Fruit fly (Drosophila melanogaster) whole organism, embryonic: ENCODE results near the gene ClC-c.
A peak's percentile ranks its signal among the peaks of the same experiment; 100 is the strongest.

ENCODE experiments used
- Atf6 ChIP-seq: fragments of 200-800 bp; sonication (Bioruptor generic); IDR thresholded peaks from 2 replicates; pipeline ENCODE4 v1.3.6; 2022; ENCODE audit warnings: missing biosample characterization, missing genetic modification characterization
- Bgb ChIP-seq: fragments of 200-800 bp; sonication (Bioruptor generic); IDR thresholded peaks from 2 replicates; pipeline ENCODE4 v1.3.6; 2022; ENCODE audit warnings: missing biosample characterization, missing genetic modification characterization; ENCODE audit not compliant: partially characterized antibody
- CG1832 ChIP-seq: fragments of 200-800 bp; sonication (Bioruptor generic); optimal IDR thresholded peaks from 2 replicates; lab custom pipeline; 2017; ENCODE audit warnings: missing biosample characterization, mild to moderate bottlenecking, missing genetic modification characterization, inconsistent platforms
- Dip2 ChIP-seq: fragments of 200-800 bp; sonication (Bioruptor generic); IDR thresholded peaks from 2 replicates; pipeline ENCODE4 v1.3.6; 2022; ENCODE audit warnings: missing biosample characterization, missing genetic modification characterization
- abd-A ChIP-seq: fragments of 200-800 bp; sonication (Bioruptor generic); optimal IDR thresholded peaks from 3 replicates; lab custom pipeline; 2019; ENCODE audit warnings: missing biosample characterization, mild to moderate bottlenecking, missing genetic modification characterization, moderate library complexity
- sna ChIP-seq: fragments of 200-800 bp; sonication (Bioruptor generic); IDR thresholded peaks from 2 replicates; pipeline ENCODE4 v1.3.6; 2022; ENCODE audit warnings: missing biosample characterization, missing genetic modification characterization; ENCODE audit not compliant: partially characterized antibody
- vfl ChIP-seq: fragments of 200-800 bp; sonication (Bioruptor generic); optimal IDR thresholded peaks from 2 replicates; lab custom pipeline; 2016; ENCODE audit warnings: missing biosample characterization, missing genetic modification characterization

- TF ChIP-seq abd-A (peak; percentile 27), vfl (GFP tag; lab: Kevin White, UChicago) (no peak), Bgb (GFP tag; lab: Robert Waterston, UW) (no peak), Dip2 (GFP tag; lab: Robert Waterston, UW) (no peak), sna (GFP tag; lab: Robert Waterston, UW) (no peak), Atf6 (GFP tag; lab: Robert Waterston, UW) (no peak), CG1832 (peak; percentile 59)
Observed at dm6 chr3L:16047105-16047504, 43.1 kb upstream of the ClC-c start.
